Worm (Caenorhabditis elegans): ENCODE data around the gene nspd-5.

The nspd-5 gene

DNA sequence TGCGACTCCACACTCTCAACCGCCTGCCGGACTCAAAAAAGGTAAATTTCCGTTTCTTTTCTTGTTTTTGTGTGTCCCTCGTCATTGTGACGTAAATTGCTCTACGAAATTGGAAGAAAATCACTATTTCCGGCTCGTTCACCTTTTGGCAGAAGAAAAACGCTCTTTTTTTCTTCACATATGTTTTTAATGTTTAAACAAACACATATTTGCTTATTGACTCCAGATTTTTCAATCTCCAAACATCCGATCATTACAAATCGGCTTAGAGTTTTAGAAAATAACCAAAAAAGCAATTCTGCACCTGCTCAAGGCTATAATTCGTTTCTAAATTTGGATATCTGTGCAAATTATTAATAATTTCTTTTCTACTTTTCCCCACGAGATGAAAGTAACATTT is 45.7 kb upstream of the nspd-5 start:
- TF ChIP-seq alr-1 (tag; optimal IDR thresholded peaks at IDR 0.05; ENCODE audit: borderline replicate concordance), result no peak
- TF ChIP-seq dsc-1 (tag; optimal IDR thresholded peaks at IDR 0.05), result peak; percentile 92
- TF ChIP-seq mdl-1 (tag; optimal IDR thresholded peaks at IDR 0.05), result no peak
- peak; percentile 77 for TF ChIP-seq fkh-4 (tag; optimal IDR thresholded peaks at IDR 0.05; ENCODE audit: borderline replicate concordance)

DNA sequence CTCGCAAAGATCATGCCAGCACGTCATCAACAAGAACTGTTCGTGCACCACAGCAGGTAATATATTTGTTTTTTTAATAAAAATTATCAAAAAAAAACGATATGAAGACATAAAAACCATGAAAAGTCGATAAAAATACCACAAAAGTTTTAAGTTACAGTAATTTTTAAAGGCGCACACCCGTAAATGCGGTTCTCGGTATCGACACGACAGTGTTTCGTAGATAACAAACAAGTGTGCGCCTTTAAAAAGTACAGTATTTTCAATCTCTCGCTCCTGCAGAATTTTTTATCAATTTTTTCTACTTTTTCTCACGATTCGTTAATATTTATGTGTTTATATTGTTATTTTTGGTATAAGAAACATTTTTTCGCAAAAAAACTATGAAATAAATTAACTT is 45.2 kb upstream of the nspd-5 start:
- no peak for TF ChIP-seq lir-3 (tag; optimal IDR thresholded peaks at IDR 0.05; ENCODE audit: poor library complexity)
- TF ChIP-seq elt-3 (tag; optimal IDR thresholded peaks at IDR 0.05), result no peak

ce11 chrII:4904778-4905177 is 44.6 kb upstream of the nspd-5 start, which contains the start of gene btbd-10:
TSS of gene btbd-10 (plus strand) at chrII:4905008.
- TF ChIP-seq ces-1 (GFP tag; optimal IDR thresholded peaks at IDR 0.05), result no peak
- TF ChIP-seq lin-39 (tag; optimal IDR thresholded peaks at IDR 0.05), result no peak
- TF ChIP-seq dpl-1 (GFP tag; optimal IDR thresholded peaks at IDR 0.05), result no peak
- no peak for TF ChIP-seq alr-1 (tag; optimal IDR thresholded peaks at IDR 0.05; ENCODE audit: borderline replicate concordance)
- no peak for TF ChIP-seq lin-14 (GFP tag; optimal IDR thresholded peaks at IDR 0.05)
- TF ChIP-seq aly-2 (tag; optimal IDR thresholded peaks at IDR 0.05), result no peak

DNA sequence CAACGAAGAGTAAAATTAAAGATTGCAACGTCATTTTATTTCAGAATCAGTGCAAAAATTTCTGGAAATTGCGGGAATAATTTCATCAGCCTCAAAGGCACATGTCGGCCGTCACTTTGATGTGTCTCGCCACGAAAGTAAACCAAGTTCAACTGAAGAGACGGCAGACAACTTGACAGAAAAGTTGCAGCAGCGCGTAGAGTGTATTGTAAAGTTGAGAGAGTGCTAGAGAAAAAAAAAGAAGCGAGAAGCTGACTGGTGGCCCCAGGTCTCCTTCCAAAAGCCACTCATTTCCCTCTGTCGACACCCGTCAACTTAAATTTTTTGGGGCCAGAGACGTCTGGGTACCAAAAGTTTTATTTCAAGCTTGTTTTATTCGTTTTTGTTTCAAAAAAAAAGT is 44.1 kb upstream of the nspd-5 start:
- no peak for TF ChIP-seq ces-1 (GFP tag; optimal IDR thresholded peaks at IDR 0.05)
- no peak for TF ChIP-seq mab-9 (GFP tag; IDR thresholded peaks at IDR 0.05)
- peak; percentile 4 for TF ChIP-seq egl-13 (tag; optimal IDR thresholded peaks at IDR 0.05)
- TF ChIP-seq aha-1 (tag; optimal IDR thresholded peaks at IDR 0.05), result no peak
- TF ChIP-seq ceh-90 (tag; optimal IDR thresholded peaks at IDR 0.05), result no peak
- no peak for TF ChIP-seq efl-3 (GFP tag; optimal IDR thresholded peaks at IDR 0.05)
- TF ChIP-seq mef-2 (tag; optimal IDR thresholded peaks at IDR 0.05), result no peak
- TF ChIP-seq Y116A8C.19 (tag; optimal IDR thresholded peaks at IDR 0.05; ENCODE audit: borderline replicate concordance), result no peak
- TF ChIP-seq jun-1 (tag; optimal IDR thresholded peaks at IDR 0.05), result peak; percentile 56
- peak; percentile 34 for TF ChIP-seq lin-15B (tag; optimal IDR thresholded peaks at IDR 0.05)
- TF ChIP-seq fkh-4 (tag; optimal IDR thresholded peaks at IDR 0.05; ENCODE audit: borderline replicate concordance), result no peak
- TF ChIP-seq nhr-90 (tag; optimal IDR thresholded peaks at IDR 0.05; ENCODE audit: poor library complexity), result no peak
- peak; percentile 41 for TF ChIP-seq fos-1 (tag; optimal IDR thresholded peaks at IDR 0.05)
- TF ChIP-seq efl-1 (optimal IDR thresholded peaks at IDR 0.05), result peak; percentile 80 to 89
- TF ChIP-seq efl-1 (GFP tag; optimal IDR thresholded peaks at IDR 0.05 in 1 of 2), result peak; percentile 66 to 95
- no peak for TF ChIP-seq zip-4 (GFP tag; optimal IDR thresholded peaks at IDR 0.05)
- TF ChIP-seq blmp-1 (tag; optimal IDR thresholded peaks at IDR 0.05), result peak; percentile 48
- TF ChIP-seq lsy-2 (tag; optimal IDR thresholded peaks at IDR 0.05), result peak; percentile 71 to 86
- TF ChIP-seq elt-2 (tag; optimal IDR thresholded peaks at IDR 0.05), result peak; percentile 23
- peak; percentile 51 for TF ChIP-seq C16A3.4 (tag; optimal IDR thresholded peaks at IDR 0.05)
- peak; percentile 38 to 74 (median 70) for TF ChIP-seq dpl-1 (GFP tag; optimal IDR thresholded peaks at IDR 0.05)
- TF ChIP-seq dsc-1 (tag; optimal IDR thresholded peaks at IDR 0.05), result peak; percentile 56
- TF ChIP-seq ets-5 (GFP tag; IDR thresholded peaks at IDR 0.05), result no peak
- TF ChIP-seq nhr-237 (tag; optimal IDR thresholded peaks at IDR 0.05), result no peak
- no peak for TF ChIP-seq pqm-1 (tag; optimal IDR thresholded peaks at IDR 0.05)
- no peak for TF ChIP-seq ceh-63 (GFP tag; optimal IDR thresholded peaks at IDR 0.05)
- TF ChIP-seq zag-1 (tag; optimal IDR thresholded peaks at IDR 0.05), result no peak
- no peak for TF ChIP-seq sup-37 (GFP tag; optimal IDR thresholded peaks at IDR 0.05)
- no peak for TF ChIP-seq hlh-17 (GFP tag; optimal IDR thresholded peaks at IDR 0.05; ENCODE audit: borderline replicate concordance)
- TF ChIP-seq nhr-47 (tag; optimal IDR thresholded peaks at IDR 0.05), result peak; percentile 68
- no peak for TF ChIP-seq hpl-2 (GFP tag; optimal IDR thresholded peaks at IDR 0.05)
- no peak for TF ChIP-seq unc-130 (tag; optimal IDR thresholded peaks at IDR 0.05)
- no peak for TF ChIP-seq grh-1 (GFP tag; IDR thresholded peaks at IDR 0.05)
- TF ChIP-seq snu-23 (GFP tag; optimal IDR thresholded peaks at IDR 0.05), result peak; percentile 77
- peak; percentile 65 for TF ChIP-seq xbp-1 (tag; optimal IDR thresholded peaks at IDR 0.05)
- no peak for TF ChIP-seq nhr-85 (tag)
- peak in 1 of 6 experiments; percentile 24 for TF ChIP-seq elt-3 (tag; optimal IDR thresholded peaks at IDR 0.05)
- TF ChIP-seq pax-3 (tag; optimal IDR thresholded peaks at IDR 0.05), result no peak
- no peak for TF ChIP-seq pag-3 (tag; optimal IDR thresholded peaks at IDR 0.05; ENCODE audit: borderline replicate concordance, insufficient read depth)
- TF ChIP-seq aly-2 (tag; optimal IDR thresholded peaks at IDR 0.05), result no peak

Measured in whole organism, L1 larva.